Fruit fly (Drosophila melanogaster): ENCODE measurements around the gene ovo.

ovo gene

dm6 chrX:5038411-5038810 is 9.7 kb upstream of the ovo start (continued):
- TF ChIP-seq gem (tag; optimal IDR thresholded peaks at IDR 0.05) (peak; percentile 43), kay (GFP tag; optimal IDR thresholded peaks at IDR 0.05) (no peak), cas (GFP tag; IDR thresholded peaks at IDR 0.05) (no peak), Dp (GFP tag; optimal IDR thresholded peaks at IDR 0.05) (no peak), Vsx1 (GFP tag; optimal IDR thresholded peaks at IDR 0.05) (no peak), aop (GFP tag; IDR thresholded peaks at IDR 0.05) (no peak), caup (GFP tag; optimal IDR thresholded peaks at IDR 0.05; ENCODE audit: severe bottlenecking) (no peak), CG30431 (GFP tag; optimal IDR thresholded peaks at IDR 0.05) (no peak), D19A (tag; optimal IDR thresholded peaks at IDR 0.05) (no peak), CG6791 (GFP tag; IDR thresholded peaks at IDR 0.05; ENCODE audit: partially characterized antibody) (no peak), C15 (GFP tag; IDR thresholded peaks at IDR 0.05) (no peak), D19B (GFP tag; optimal IDR thresholded peaks at IDR 0.05) (no peak), CG14667 (GFP tag; IDR thresholded peaks at IDR 0.05) (no peak), CG4404 (GFP tag; IDR thresholded peaks at IDR 0.05) (no peak), CG7271 (tag; optimal IDR thresholded peaks at IDR 0.05) (no peak), wdn (GFP tag; IDR thresholded peaks at IDR 0.05) (no peak), CG34224 (GFP tag; IDR thresholded peaks at IDR 0.05; ENCODE audit: partially characterized antibody) (no peak), CG15011 (GFP tag; optimal IDR thresholded peaks at IDR 0.05) (no peak), Hr39 (optimal IDR thresholded peaks at IDR 0.05) (no peak), dm (GFP tag; optimal IDR thresholded peaks at IDR 0.05) (no peak), Drgx (GFP tag; IDR thresholded peaks at IDR 0.05) (0 out of 2 replicates have a peak, but pooled peaks have one; percentile 29), CG12942 (GFP tag; optimal IDR thresholded peaks at IDR 0.05) (no peak), CG6254 (GFP tag; optimal IDR thresholded peaks at IDR 0.05) (no peak), trem (tag; optimal IDR thresholded peaks at IDR 0.05) (no peak), CG9876 (GFP tag; optimal IDR thresholded peaks at IDR 0.05) (no peak), disco-r (GFP tag; optimal IDR thresholded peaks at IDR 0.05) (no peak), ewg (GFP tag; optimal IDR thresholded peaks at IDR 0.05) (no peak), chif (GFP tag; optimal IDR thresholded peaks at IDR 0.05) (peak in 1 of 2 experiments; percentile 20), az2 (GFP tag; optimal IDR thresholded peaks at IDR 0.05) (no peak), gsb (GFP tag; IDR thresholded peaks at IDR 0.05) (no peak), CG1602 (GFP tag; optimal IDR thresholded peaks at IDR 0.05) (no peak), sim (GFP tag; IDR thresholded peaks at IDR 0.05) (no peak), Ets65A (GFP tag) (peak; percentile 84), fd96Cb (tag; optimal IDR thresholded peaks at IDR 0.05) (peak; percentile 13), CG33213 (GFP tag; optimal IDR thresholded peaks at IDR 0.05) (no peak), stwl (tag; optimal IDR thresholded peaks at IDR 0.05) (no peak), CG18764 (GFP tag; optimal IDR thresholded peaks at IDR 0.05) (no peak), Oaz (GFP tag; IDR thresholded peaks at IDR 0.05) (no peak), peb (GFP tag; IDR thresholded peaks at IDR 0.05) (no peak), Sox100B (GFP tag; optimal IDR thresholded peaks at IDR 0.05) (no peak), CG5180 (GFP tag; optimal IDR thresholded peaks at IDR 0.05) (no peak), Atf6 (GFP tag; IDR thresholded peaks at IDR 0.05) (no peak), CG3847 (GFP tag; IDR thresholded peaks at IDR 0.05) (no peak), ATbp (GFP tag; optimal IDR thresholded peaks at IDR 0.05) (no peak), run (tag; optimal IDR thresholded peaks at IDR 0.05) (no peak), Mad (GFP tag; optimal IDR thresholded peaks at IDR 0.05) (no peak), CG7839 (tag; optimal IDR thresholded peaks at IDR 0.05) (peak; percentile 19), ind (GFP tag; optimal IDR thresholded peaks at IDR 0.05) (peak; percentile 7), schlank (tag; optimal IDR thresholded peaks at IDR 0.05) (no peak), corto (GFP tag; optimal IDR thresholded peaks at IDR 0.05) (no peak), CkIIα-i1 (GFP tag; IDR thresholded peaks at IDR 0.05) (no peak), Dbx (GFP tag; IDR thresholded peaks at IDR 0.05) (no peak), Blimp-1 (GFP tag; optimal IDR thresholded peaks at IDR 0.05) (peak; percentile 8)

All from whole organism, embryonic.